Worm (Caenorhabditis elegans): ENCODE data around the gene Y26E6A.3.

Gene Y26E6A.3

DNA sequence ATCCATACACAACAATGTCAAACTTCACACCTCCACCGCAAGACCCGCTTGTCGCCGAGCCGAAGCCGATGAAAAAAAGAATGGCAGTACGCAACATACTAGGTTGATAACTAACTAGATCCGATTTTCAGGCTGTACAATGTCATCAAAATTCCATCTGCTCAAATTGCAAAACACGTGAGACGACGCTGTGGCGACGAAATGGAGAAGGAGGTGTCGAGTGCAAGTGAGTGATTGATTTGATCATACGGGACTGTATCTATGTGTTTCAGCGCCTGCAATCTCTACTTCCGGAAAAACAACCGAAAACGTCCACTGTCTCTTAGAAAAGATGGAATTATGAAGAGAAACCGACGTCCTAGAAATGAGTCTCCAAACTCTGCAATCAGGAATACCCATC is 30.5 kb upstream of the Y26E6A.3 start:
- TF ChIP-seq nhr-111 (GFP tag; optimal IDR thresholded peaks at IDR 0.05) (no peak), ctbp-1 (GFP tag; IDR thresholded peaks at IDR 0.05) (no peak), Y105C5A.15 (GFP tag; IDR thresholded peaks at IDR 0.05) (no peak), cey-2 (tag; optimal IDR thresholded peaks at IDR 0.05; ENCODE audit: borderline replicate concordance, insufficient read depth) (no peak), ZK337.2 (GFP tag; IDR thresholded peaks at IDR 0.05) (no peak), T26A8.4 (GFP tag; IDR thresholded peaks at IDR 0.05) (0 out of 2 replicates have a peak, but pooled peaks have one; percentile 25), ZK546.5 (tag; optimal IDR thresholded peaks at IDR 0.05) (no peak), mes-2 (tag; optimal IDR thresholded peaks at IDR 0.05; ENCODE audit: poor library complexity, severe bottlenecking) (no peak), nhr-11 (tag; optimal IDR thresholded peaks at IDR 0.05) (no peak), aly-2 (tag; optimal IDR thresholded peaks at IDR 0.05) (no peak), nhr-25 (tag; optimal IDR thresholded peaks at IDR 0.05; ENCODE audit: borderline replicate concordance, insufficient read depth) (no peak), aha-1 (tag) (peak; percentile 88), lim-7 (GFP tag; IDR thresholded peaks at IDR 0.05) (no peak)

DNA sequence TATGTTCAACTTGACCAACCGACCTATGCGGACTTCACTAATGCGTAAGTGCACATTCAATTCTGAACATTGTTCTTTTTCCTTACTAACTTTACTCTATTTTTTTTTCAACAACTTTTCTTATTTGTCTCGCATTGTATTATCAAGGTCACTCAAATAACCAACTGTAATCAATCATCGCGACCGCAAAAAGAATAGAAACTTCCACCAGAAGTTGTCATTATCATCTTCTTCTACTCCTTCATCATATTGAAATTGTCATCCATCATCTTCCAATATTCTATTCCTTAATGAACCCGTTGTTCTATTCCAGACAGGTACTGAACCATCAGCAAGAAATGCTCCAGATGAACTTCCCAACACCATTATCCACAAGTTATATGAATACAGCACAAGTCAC is 29.6 kb upstream of the Y26E6A.3 start:
- TF ChIP-seq cey-2 (tag; optimal IDR thresholded peaks at IDR 0.05; ENCODE audit: borderline replicate concordance, insufficient read depth) (no peak), nhr-28 (tag; optimal IDR thresholded peaks at IDR 0.05) (peak; percentile 19), unc-62 (GFP tag; optimal IDR thresholded peaks at IDR 0.05 in 1 of 2) (peak in 1 of 2 experiments; percentile 99), unc-62 (tag; optimal IDR thresholded peaks at IDR 0.05) (no peak)

DNA sequence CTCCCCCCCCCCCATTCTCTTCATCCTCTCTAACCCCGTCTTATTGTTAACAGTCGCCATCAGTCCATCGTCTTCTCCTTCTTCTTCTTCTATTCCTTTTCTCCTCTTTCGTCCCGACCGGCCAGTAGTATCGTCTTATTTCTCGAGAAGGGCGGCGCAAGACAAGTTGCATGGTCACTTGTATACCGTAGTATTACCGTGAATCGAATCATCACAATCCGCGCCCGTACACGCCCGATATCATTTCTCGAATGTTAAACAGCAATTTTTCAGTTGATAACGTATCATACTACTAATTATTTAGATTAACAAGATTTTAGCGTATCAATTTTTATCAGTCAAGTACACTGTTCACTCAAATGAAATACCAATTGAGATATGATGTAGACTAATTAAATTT is 28.2 kb upstream of the Y26E6A.3 start:
- TF ChIP-seq hlh-30 (tag; optimal IDR thresholded peaks at IDR 0.05; ENCODE audit: insufficient read depth) (peak; percentile 4), zfp-3 (GFP tag; conservative IDR thresholded peaks at IDR 0.05) (no peak), mdt-29 (GFP tag; IDR thresholded peaks at IDR 0.05) (no peak), mxl-3 (GFP tag; optimal IDR thresholded peaks at IDR 0.05) (peak; percentile 8), nhr-41 (GFP tag; IDR thresholded peaks at IDR 0.05) (no peak), daf-19 (GFP tag; conservative IDR thresholded peaks at IDR 0.05) (no peak)

DNA sequence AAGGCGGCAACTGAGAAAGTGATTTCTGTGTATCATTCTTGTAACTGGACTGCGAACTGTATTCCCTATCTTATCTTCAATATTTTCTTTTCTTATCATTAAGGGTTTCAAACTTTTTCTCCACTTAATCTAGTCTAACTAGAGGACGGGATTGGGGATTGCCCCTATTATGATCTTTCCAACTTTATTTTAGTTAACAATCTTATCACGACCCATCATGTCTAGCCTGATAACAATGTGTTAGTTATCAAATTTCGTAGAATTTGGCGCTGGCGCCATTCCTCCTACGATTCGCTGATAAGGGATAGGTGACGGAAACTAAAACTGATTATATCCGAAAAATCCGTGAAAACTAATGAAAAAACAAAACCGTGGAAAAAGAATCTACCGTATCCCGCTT is 27.6 kb upstream of the Y26E6A.3 start:
- TF ChIP-seq cey-2 (tag; optimal IDR thresholded peaks at IDR 0.05; ENCODE audit: borderline replicate concordance, insufficient read depth) (no peak), nhr-28 (tag; optimal IDR thresholded peaks at IDR 0.05) (peak; percentile 32), pqm-1 (tag; optimal IDR thresholded peaks at IDR 0.05) (peak; percentile 88), dmd-6 (GFP tag; IDR thresholded peaks at IDR 0.05) (peak; percentile 67), nhr-102 (tag; optimal IDR thresholded peaks at IDR 0.05) (no peak), daf-16 (GFP tag; optimal IDR thresholded peaks at IDR 0.05) (no peak), daf-16 (tag; optimal IDR thresholded peaks at IDR 0.05) (peak; percentile 39), pha-4 (GFP tag; IDR thresholded peaks at IDR 0.05) (no peak), pha-4 (tag; optimal IDR thresholded peaks at IDR 0.05) (no peak), nhr-42 (GFP tag; IDR thresholded peaks at IDR 0.05) (no peak), gei-8 (GFP tag; optimal IDR thresholded peaks at IDR 0.05) (no peak), dve-1 (tag; optimal IDR thresholded peaks at IDR 0.05; ENCODE audit: insufficient read depth) (peak; percentile 44), unc-62 (GFP tag; optimal IDR thresholded peaks at IDR 0.05 in 1 of 2) (peak in 1 of 2 experiments; percentile 84), unc-62 (tag; optimal IDR thresholded peaks at IDR 0.05) (no peak), F10B5.3 (tag; optimal IDR thresholded peaks at IDR 0.05) (no peak), hlh-11 (tag; optimal IDR thresholded peaks at IDR 0.05) (peak; percentile 55), Y5F2A.4 (GFP tag; optimal IDR thresholded peaks at IDR 0.05) (no peak)
